Fruit fly (Drosophila melanogaster) S2 (cell line): Measurements from ENCODE around the gene CG42758.

Experiments used
- CG8478 ChIP-seq: fragments of >200 bp; optimal IDR thresholded peaks from 2 replicates; lab custom pipeline; 2018
- CTCF ChIP-seq, 2 experiments: fragments of >200 bp; optimal IDR thresholded peaks; 2 replicates each; lab custom pipeline; 2018

DNA sequence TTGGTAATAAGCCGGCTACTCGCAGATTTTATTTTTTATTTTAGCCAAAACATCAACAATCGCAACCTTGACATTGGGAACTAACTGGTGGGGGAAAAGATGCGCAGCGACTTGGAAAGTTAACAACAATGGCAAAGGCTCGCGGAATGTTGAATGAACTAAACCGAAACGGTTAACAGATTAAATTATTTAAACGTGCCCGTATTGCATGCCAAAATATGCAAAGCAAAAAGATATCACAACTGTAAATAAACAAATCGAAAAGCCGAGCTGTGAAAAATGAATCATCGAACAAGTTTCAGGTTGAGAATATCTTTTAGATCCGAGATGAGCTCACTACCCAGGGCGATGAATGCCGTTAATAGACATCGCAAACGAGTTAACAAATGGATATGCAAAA is 34.1 kb upstream of the CG42758 start:
- TF ChIP-seq CG8478 (lab: Kevin White, UChicago) (no peak), CTCF (optimal IDR thresholded peaks at IDR 0.05; lab: Kevin White, UChicago) (no peak)
